Worm (Caenorhabditis elegans) whole organism, L1 larva: ENCODE data around the gene sysm-1.
A peak's percentile ranks its signal among the peaks of the same experiment; 100 is the strongest.

ENCODE experiments used
- C16A3.4 ChIP-seq: fragments of 150-350 bp; optimal IDR thresholded peaks from 2 replicates; lab custom pipeline; 2014; ENCODE audit warnings: missing biosample characterization, missing genetic modification characterization
- C34B4.2 ChIP-seq: sonication (generic microtip); optimal IDR thresholded peaks from 2 replicates; lab custom pipeline; 2017; ENCODE audit warnings: mild to moderate bottlenecking, missing genetic modification characterization, missing compliant biosample characterization
- F16B12.6 ChIP-seq: fragments of 150-350 bp; optimal IDR thresholded peaks from 2 replicates; lab custom pipeline; 2014; ENCODE audit warnings: missing biosample characterization, missing genetic modification characterization
- alr-1 ChIP-seq: fragments of 200-800 bp; sonication (Bioruptor generic); optimal IDR thresholded peaks from 2 replicates; lab custom pipeline; 2018; ENCODE audit warnings: borderline replicate concordance, mild to moderate bottlenecking, missing genetic modification characterization, missing compliant biosample characterization
- aly-2 ChIP-seq: fragments of 150-350 bp; optimal IDR thresholded peaks from 2 replicates; lab custom pipeline; 2014; ENCODE audit warnings: missing biosample characterization, missing genetic modification characterization
- blmp-1 ChIP-seq: fragments of 150-350 bp; optimal IDR thresholded peaks from 2 replicates; lab custom pipeline; 2014; ENCODE audit warnings: missing biosample characterization, missing genetic modification characterization
- ceh-8 ChIP-seq: fragments of 200-800 bp; sonication (Bioruptor generic); optimal IDR thresholded peaks from 2 replicates; lab custom pipeline; 2018; ENCODE audit warnings: mild to moderate bottlenecking, missing genetic modification characterization, moderate library complexity, missing compliant biosample characterization
- ceh-82 ChIP-seq, 3 experiments: fragments of 150-350 bp in 1 of 3; sonication (generic microtip) in 2 of 3; optimal IDR thresholded peaks; 2 replicates each; lab custom pipeline; 2014 to 2017; ENCODE audit warnings: missing biosample characterization in 3 of 3, missing genetic modification characterization in 3 of 3
- ceh-90 ChIP-seq: sonication (generic microtip); optimal IDR thresholded peaks from 2 replicates; lab custom pipeline; 2016; ENCODE audit warnings: missing genetic modification characterization, missing compliant biosample characterization
- dpl-1 ChIP-seq, 3 experiments: fragments of 150-350 bp in 2 of 3; sonication (generic microtip) in 1 of 3; optimal IDR thresholded peaks; 2 replicates each; lab custom pipeline; 2014 to 2017; ENCODE audit warnings: missing biosample characterization in 3 of 3, missing genetic modification characterization in 3 of 3, missing genetic modification reagents in 3 of 3
- dsc-1 ChIP-seq: sonication (generic microtip); optimal IDR thresholded peaks from 2 replicates; lab custom pipeline; 2016; ENCODE audit warnings: mild to moderate bottlenecking, missing genetic modification characterization, missing compliant biosample characterization
- efl-1 ChIP-seq, 4 experiments: fragments of 150-350 bp; optimal IDR thresholded peaks in 3 of 4; peaks in 1 of 4; 1 replicate in 1 of 4; 2 replicates in 3 of 4; lab custom pipeline; 2014; ENCODE audit warnings: missing biosample characterization in 2 of 4, missing genetic modification characterization in 2 of 4, missing genetic modification reagents in 2 of 4
- egl-13 ChIP-seq: sonication (generic microtip); optimal IDR thresholded peaks from 2 replicates; lab custom pipeline; 2016; ENCODE audit warnings: missing genotype, missing genetic modification reagents, missing genetic modification characterization, missing compliant biosample characterization
- elt-2 ChIP-seq: sonication (generic microtip); optimal IDR thresholded peaks from 2 replicates; lab custom pipeline; 2016; ENCODE audit warnings: missing genetic modification characterization, mild to moderate bottlenecking, inconsistent platforms, missing compliant biosample characterization, missing genetic modification reagents
- elt-3 ChIP-seq, 6 experiments: fragments of 150-350 bp in 1 of 6; sonication (generic microtip); optimal IDR thresholded peaks; 2 replicates each; lab custom pipeline; 2017 to 2018; ENCODE audit warnings: missing biosample characterization in 6 of 6, missing genetic modification characterization in 6 of 6, inconsistent platforms in 1 of 6
- ets-5 ChIP-seq: fragments of 200-800 bp; sonication (Bioruptor generic); IDR thresholded peaks from 2 replicates; pipeline ENCODE4 v1.3.6; 2022; ENCODE audit warnings: missing genetic modification characterization, missing compliant biosample characterization
- fkh-10 ChIP-seq: sonication (generic microtip); optimal IDR thresholded peaks from 2 replicates; lab custom pipeline; 2017; ENCODE audit warnings: missing biosample characterization, missing genetic modification reagents, missing genetic modification characterization
- fkh-8 ChIP-seq: sonication (generic microtip); optimal IDR thresholded peaks from 2 replicates; lab custom pipeline; 2016; ENCODE audit warnings: mild to moderate bottlenecking, missing genetic modification characterization, missing compliant biosample characterization
- fos-1 ChIP-seq: fragments of 150-350 bp; optimal IDR thresholded peaks from 2 replicates; lab custom pipeline; 2014; ENCODE audit warnings: missing biosample characterization, missing genetic modification characterization
- hlh-4 ChIP-seq: sonication (generic microtip); optimal IDR thresholded peaks from 2 replicates; lab custom pipeline; 2016; ENCODE audit warnings: mild to moderate bottlenecking, missing genetic modification characterization, missing compliant biosample characterization
- isw-1 ChIP-seq: fragments of 200-800 bp; sonication (Bioruptor generic); IDR thresholded peaks from 2 replicates; pipeline ENCODE4 v1.3.6; 2022; ENCODE audit warnings: missing genetic modification characterization, missing compliant biosample characterization
- jun-1 ChIP-seq: fragments of 150-350 bp; optimal IDR thresholded peaks from 2 replicates; lab custom pipeline; 2014; ENCODE audit warnings: missing biosample characterization, missing genetic modification reagents, missing genetic modification characterization
- lin-13 ChIP-seq: fragments of 150-350 bp; optimal IDR thresholded peaks from 2 replicates; lab custom pipeline; 2014; ENCODE audit warnings: missing biosample characterization, missing genetic modification reagents, missing genetic modification characterization
- lin-14 ChIP-seq: fragments of 200-800 bp; sonication (Bioruptor generic); optimal IDR thresholded peaks from 2 replicates; lab custom pipeline; 2018; ENCODE audit warnings: mild to moderate bottlenecking, missing genetic modification characterization, moderate library complexity, missing compliant biosample characterization
- lin-35 ChIP-seq, 2 experiments: fragments of 150-350 bp; optimal IDR thresholded peaks; 2 replicates each; lab custom pipeline; 2014; ENCODE audit warnings: missing biosample characterization in 2 of 2, missing genetic modification characterization in 2 of 2, missing genetic modification reagents in 2 of 2
- lin-39 ChIP-seq: fragments of 150-350 bp; optimal IDR thresholded peaks from 2 replicates; lab custom pipeline; 2014; ENCODE audit warnings: missing biosample characterization, missing genetic modification reagents, missing genetic modification characterization
- lir-3 ChIP-seq: sonication (generic microtip); optimal IDR thresholded peaks from 2 replicates; lab custom pipeline; 2016; ENCODE audit warnings: mild to moderate bottlenecking, missing genetic modification characterization, moderate library complexity, missing compliant biosample characterization; ENCODE audit not compliant: poor library complexity
- lsy-2 ChIP-seq, 2 experiments: fragments of 150-350 bp; optimal IDR thresholded peaks; 2 replicates each; lab custom pipeline; 2014; ENCODE audit warnings: missing biosample characterization in 2 of 2, missing genetic modification characterization in 2 of 2
- mef-2 ChIP-seq: fragments of 150-350 bp; optimal IDR thresholded peaks from 2 replicates; lab custom pipeline; 2014; ENCODE audit warnings: missing biosample characterization, missing genetic modification characterization
- mep-1 ChIP-seq: fragments of 150-350 bp; optimal IDR thresholded peaks from 2 replicates; lab custom pipeline; 2014; ENCODE audit warnings: missing biosample characterization, missing genetic modification characterization
- nhr-19 ChIP-seq: fragments of 200-800 bp; sonication (Bioruptor generic); conservative IDR thresholded peaks from 2 replicates; pipeline ENCODE4 v1.3.6; 2022; ENCODE audit warnings: missing genetic modification characterization, missing compliant biosample characterization
- nhr-20 ChIP-seq: sonication (generic microtip); optimal IDR thresholded peaks from 2 replicates; lab custom pipeline; 2016; ENCODE audit warnings: mild to moderate bottlenecking, missing genetic modification characterization, missing compliant biosample characterization
- nhr-71 ChIP-seq: sonication (generic microtip); optimal IDR thresholded peaks from 2 replicates; lab custom pipeline; 2016; ENCODE audit warnings: mild to moderate bottlenecking, missing genetic modification characterization, moderate library complexity, missing compliant biosample characterization
- nhr-77 ChIP-seq: fragments of 150-350 bp; optimal IDR thresholded peaks from 2 replicates; lab custom pipeline; 2014; ENCODE audit warnings: missing biosample characterization, missing genetic modification characterization
- nhr-85 ChIP-seq: sonication (generic microtip); peaks from one replicate; lab custom pipeline; 2016; ENCODE audit warnings: missing genetic modification characterization, inconsistent platforms, missing compliant biosample characterization
- nhr-90 ChIP-seq: sonication (generic microtip); optimal IDR thresholded peaks from 2 replicates; lab custom pipeline; 2016; ENCODE audit warnings: mild to moderate bottlenecking, missing genetic modification characterization, missing compliant biosample characterization; ENCODE audit not compliant: poor library complexity
- rnt-1 ChIP-seq: sonication (generic microtip); optimal IDR thresholded peaks from 2 replicates; lab custom pipeline; 2016; ENCODE audit warnings: mild to moderate bottlenecking, missing genetic modification characterization, moderate library complexity, missing compliant biosample characterization
- snu-23 ChIP-seq: sonication (generic microtip); optimal IDR thresholded peaks from 2 replicates; lab custom pipeline; 2016; ENCODE audit warnings: missing genetic modification characterization, missing compliant biosample characterization
- sox-4 ChIP-seq: sonication (generic microtip); optimal IDR thresholded peaks from 2 replicates; lab custom pipeline; 2016; ENCODE audit warnings: missing genetic modification characterization, missing compliant biosample characterization
- sup-37 ChIP-seq: fragments of 200-800 bp; sonication (Bioruptor generic); optimal IDR thresholded peaks from 2 replicates; lab custom pipeline; 2018; ENCODE audit warnings: mild to moderate bottlenecking, missing genetic modification characterization, missing compliant biosample characterization
- swsn-7 ChIP-seq: sonication (generic microtip); optimal IDR thresholded peaks from 2 replicates; lab custom pipeline; 2016; ENCODE audit warnings: missing genetic modification characterization, missing compliant biosample characterization
- tbx-2 ChIP-seq: sonication (generic microtip); optimal IDR thresholded peaks from 2 replicates; lab custom pipeline; 2016; ENCODE audit warnings: missing genetic modification characterization, missing compliant biosample characterization
- unc-130 ChIP-seq: fragments of 150-350 bp; optimal IDR thresholded peaks from 2 replicates; lab custom pipeline; 2017; ENCODE audit warnings: missing biosample characterization, missing genetic modification characterization, inconsistent platforms
- unc-86 ChIP-seq: sonication (generic microtip); optimal IDR thresholded peaks from 2 replicates; lab custom pipeline; 2016; ENCODE audit warnings: missing genetic modification characterization, missing compliant biosample characterization
- vab-15 ChIP-seq: sonication (generic microtip); optimal IDR thresholded peaks from 2 replicates; lab custom pipeline; 2017; ENCODE audit warnings: missing genotype, mild to moderate bottlenecking, missing genetic modification characterization, missing compliant biosample characterization
- xbp-1 ChIP-seq: sonication (generic microtip); optimal IDR thresholded peaks from 2 replicates; lab custom pipeline; 2016; ENCODE audit warnings: missing genetic modification characterization, missing compliant biosample characterization
- zag-1 ChIP-seq: fragments of 150-350 bp; optimal IDR thresholded peaks from 2 replicates; lab custom pipeline; 2014; ENCODE audit warnings: missing biosample characterization, missing genetic modification characterization
- ztf-4 ChIP-seq: fragments of 150-350 bp; optimal IDR thresholded peaks from 2 replicates; lab custom pipeline; 2014; ENCODE audit warnings: missing biosample characterization, missing genetic modification characterization

sysm-1 gene

ce11 chrII:9061557-9062183, 21.3 kb downstream of the sysm-1 start (continued):
- TF ChIP-seq rnt-1 (peak; percentile 77), sup-37 (GFP tag; lab: Kevin White, UChicago) (peak; percentile 45), fos-1 (tag; lab: Kevin White, UChicago) (peak; percentile 66), nhr-77 (tag; lab: Kevin White, UChicago) (peak; percentile 75), ztf-4 (peak; percentile 18), vab-15 (tag; lab: Kevin White, UChicago) (no peak), C34B4.2 (tag; lab: Kevin White, UChicago) (no peak), egl-13 (tag; lab: Kevin White, UChicago) (peak; percentile 28), blmp-1 (tag; lab: Kevin White, UChicago) (no peak), fkh-10 (GFP tag; lab: Kevin White, UChicago) (peak; percentile 77), nhr-85 (peak; percentile 45), alr-1 (tag; lab: Kevin White, UChicago) (no peak), lin-13 (GFP tag; lab: Kevin White, UChicago) (peak; percentile 66), ceh-90 (no peak), F16B12.6 (peak; percentile 37), unc-86 (peak; percentile 74), tbx-2 (tag; lab: Kevin White, UChicago) (peak; percentile 74), snu-23 (GFP tag; lab: Kevin White, UChicago) (peak; percentile 84), dpl-1 (GFP tag; optimal IDR thresholded peaks at IDR 0.05; lab: Kevin White, UChicago) (peak; percentile 24 to 52 (median 32)), jun-1 (tag; lab: Kevin White, UChicago) (peak; percentile 47), mef-2 (no peak), zag-1 (tag; lab: Kevin White, UChicago) (no peak), xbp-1 (peak; percentile 59), swsn-7 (tag; lab: Kevin White, UChicago) (peak; percentile 75), ceh-82 (tag; optimal IDR thresholded peaks at IDR 0.05; lab: Kevin White, UChicago) (peak; percentile 15 to 73 (median 62)), nhr-90 (tag; lab: Kevin White, UChicago) (peak; percentile 26), hlh-4 (tag; lab: Kevin White, UChicago) (no peak), lir-3 (tag; lab: Kevin White, UChicago) (no peak), ets-5 (GFP tag; lab: Robert Waterston, UW) (no peak), aly-2 (tag; lab: Kevin White, UChicago) (peak; percentile 14), ceh-8 (GFP tag; lab: Kevin White, UChicago) (peak; percentile 19), unc-130 (tag; lab: Kevin White, UChicago) (peak; percentile 26), dsc-1 (tag; lab: Kevin White, UChicago) (peak; percentile 71), lin-14 (GFP tag; lab: Kevin White, UChicago) (peak; percentile 90), isw-1 (GFP tag; lab: Robert Waterston, UW) (peak; percentile 47), fkh-8 (tag; lab: Kevin White, UChicago) (peak; percentile 74), C16A3.4 (tag; lab: Kevin White, UChicago) (peak; percentile 66), sox-4 (tag; lab: Kevin White, UChicago) (no peak)
- TF ChIP-seq, all 84 proteins: peak for 44

ce11 chrII:9061099-9061498, 21.9 kb downstream of the sysm-1 start, which contains the start of gene T24B8.3:
Gene T24B8.3 (minus strand): TSS chrII:9061137.
- TF ChIP-seq unc-130 (tag; lab: Kevin White, UChicago) (peak; percentile 45), lin-35 (GFP tag; optimal IDR thresholded peaks at IDR 0.05; lab: Kevin White, UChicago) (peak; percentile 12 to 58), C34B4.2 (tag; lab: Kevin White, UChicago) (no peak), C16A3.4 (tag; lab: Kevin White, UChicago) (peak; percentile 40), blmp-1 (tag; lab: Kevin White, UChicago) (peak; percentile 49), nhr-19 (GFP tag; lab: Robert Waterston, UW) (peak; percentile 43; the same call in 1 of the 2 replicates), mep-1 (tag; lab: Kevin White, UChicago) (peak; percentile 54), egl-13 (tag; lab: Kevin White, UChicago) (no peak), lsy-2 (tag; optimal IDR thresholded peaks at IDR 0.05; lab: Kevin White, UChicago) (peak; percentile 42 to 77), dpl-1 (GFP tag; optimal IDR thresholded peaks at IDR 0.05; lab: Kevin White, UChicago) (peak in 2 of 3 experiments; percentile 40 to 45), nhr-85 (peak; percentile 83), isw-1 (GFP tag; lab: Robert Waterston, UW) (no peak), sup-37 (GFP tag; lab: Kevin White, UChicago) (no peak), lin-14 (GFP tag; lab: Kevin White, UChicago) (peak; percentile 19), lin-13 (GFP tag; lab: Kevin White, UChicago) (peak; percentile 29), nhr-71 (tag; lab: Kevin White, UChicago) (peak; percentile 48), nhr-90 (tag; lab: Kevin White, UChicago) (peak; percentile 16), elt-2 (tag; lab: Kevin White, UChicago) (peak; percentile 25), rnt-1 (peak; percentile 3), lin-39 (tag; lab: Kevin White, UChicago) (no peak), efl-1 (optimal IDR thresholded peaks at IDR 0.05; lab: Kevin White, UChicago) (peak in 1 of 2 experiments; percentile 33), efl-1 (GFP tag; optimal IDR thresholded peaks at IDR 0.05 in 1 of 2; lab: Kevin White, UChicago) (peak; percentile 43 to 95), elt-3 (tag; optimal IDR thresholded peaks at IDR 0.05; lab: Kevin White, UChicago) (peak in 1 of 6 experiments; percentile 40), ceh-82 (tag; optimal IDR thresholded peaks at IDR 0.05; lab: Kevin White, UChicago) (no peak), nhr-20 (tag; lab: Kevin White, UChicago) (peak; percentile 48)
